Fruit fly (Drosophila melanogaster) whole organism, embryonic: ENCODE data around the gene CG31988.

Experiments used
- Antp ChIP-seq: fragments of 200-800 bp; sonication (Bioruptor generic); optimal IDR thresholded peaks from 3 replicates; lab custom pipeline; 2016; ENCODE audit warnings: missing biosample characterization, missing genetic modification characterization
- CG10565 ChIP-seq: fragments of 200-800 bp; sonication (Bioruptor generic); optimal IDR thresholded peaks from 3 replicates; lab custom pipeline; 2016; ENCODE audit warnings: missing biosample characterization, mild to moderate bottlenecking, missing genetic modification characterization
- CG13287 ChIP-seq: fragments of 200-800 bp; sonication (Bioruptor generic); IDR thresholded peaks from 2 replicates; pipeline ENCODE4 v1.3.6; 2022; ENCODE audit warnings: missing biosample characterization, missing genetic modification characterization; ENCODE audit not compliant: partially characterized antibody
- CG13894 ChIP-seq: fragments of 200-800 bp; sonication (Bioruptor generic); optimal IDR thresholded peaks from 3 replicates; lab custom pipeline; 2018; ENCODE audit warnings: missing biosample characterization, mild to moderate bottlenecking, missing genetic modification characterization, moderate library complexity
- CG14050 ChIP-seq: fragments of 200-800 bp; sonication (Bioruptor generic); IDR thresholded peaks from 3 replicates; pipeline ENCODE4 v1.3.6; 2022; ENCODE audit warnings: missing biosample characterization, missing genetic modification characterization
- CG15073 ChIP-seq: fragments of 200-800 bp; sonication (Bioruptor generic); optimal IDR thresholded peaks from 2 replicates; lab custom pipeline; 2016; ENCODE audit warnings: missing biosample characterization, missing genetic modification characterization
- CG15479 ChIP-seq: fragments of 200-800 bp; sonication (Bioruptor generic); optimal IDR thresholded peaks from 3 replicates; lab custom pipeline; 2019; ENCODE audit warnings: missing biosample characterization, mild to moderate bottlenecking, missing genetic modification characterization, moderate library complexity
- CG17385 ChIP-seq: fragments of 200-800 bp; sonication (Bioruptor generic); optimal IDR thresholded peaks from 3 replicates; lab custom pipeline; 2018; ENCODE audit warnings: missing biosample characterization, mild to moderate bottlenecking, missing genetic modification characterization
- CG2116 ChIP-seq: fragments of 200-800 bp; sonication (Bioruptor generic); optimal IDR thresholded peaks from 3 replicates; lab custom pipeline; 2018; ENCODE audit warnings: missing biosample characterization, mild to moderate bottlenecking, missing genetic modification characterization
- CG2129 ChIP-seq: fragments of 200-800 bp; sonication (Bioruptor generic); IDR thresholded peaks from 2 replicates; pipeline ENCODE4 v1.3.6; 2022; ENCODE audit warnings: missing biosample characterization, missing genetic modification characterization; ENCODE audit not compliant: partially characterized antibody
- CG2202 ChIP-seq: fragments of 200-800 bp; sonication (Bioruptor generic); optimal IDR thresholded peaks from 2 replicates; lab custom pipeline; 2018; ENCODE audit warnings: missing biosample characterization, mild to moderate bottlenecking, missing genetic modification characterization
- CG3065 ChIP-seq: fragments of 200-800 bp; sonication (Bioruptor generic); optimal IDR thresholded peaks from 2 replicates; lab custom pipeline; 2016; ENCODE audit warnings: missing biosample characterization, missing genetic modification characterization
- CG3407 ChIP-seq: fragments of 200-800 bp; sonication (Bioruptor generic); optimal IDR thresholded peaks from 2 replicates; lab custom pipeline; 2018; ENCODE audit warnings: missing biosample characterization, mild to moderate bottlenecking, missing genetic modification characterization
- CG43689 ChIP-seq: fragments of 200-800 bp; sonication (Bioruptor generic); IDR thresholded peaks from 2 replicates; pipeline ENCODE4 v1.3.6; 2022; ENCODE audit warnings: missing biosample characterization, missing genetic modification characterization
- CG6689 ChIP-seq: fragments of 200-800 bp; sonication (Bioruptor generic); IDR thresholded peaks from 2 replicates; pipeline ENCODE4 v1.3.6; 2022; ENCODE audit warnings: missing biosample characterization, missing genetic modification characterization
- CG6813 ChIP-seq: fragments of 200-800 bp; sonication (Bioruptor generic); optimal IDR thresholded peaks from 2 replicates; lab custom pipeline; 2017; ENCODE audit warnings: missing biosample characterization, missing genetic modification characterization, mild to moderate bottlenecking, moderate library complexity, missing genetic modification reagents
- CG7357 ChIP-seq: fragments of 200-800 bp; sonication (Bioruptor generic); IDR thresholded peaks from 3 replicates; pipeline ENCODE4 v1.3.6; 2022; ENCODE audit warnings: missing biosample characterization, missing genetic modification characterization
- CG8359 ChIP-seq: fragments of 200-800 bp; sonication (Bioruptor generic); optimal IDR thresholded peaks from 2 replicates; lab custom pipeline; 2017; ENCODE audit warnings: missing biosample characterization, mild to moderate bottlenecking, missing genetic modification characterization, borderline replicate concordance
- CG8924 ChIP-seq: fragments of 200-800 bp; optimal IDR thresholded peaks from 3 replicates; lab custom pipeline; 2019; ENCODE audit warnings: missing biosample characterization, mild to moderate bottlenecking, missing genetic modification characterization, moderate library complexity
- CG8944 ChIP-seq: fragments of 200-800 bp; sonication (Bioruptor generic); optimal IDR thresholded peaks from 3 replicates; lab custom pipeline; 2016; ENCODE audit warnings: missing biosample characterization, missing genetic modification characterization
- CG9932 ChIP-seq: fragments of 200-800 bp; sonication (Bioruptor generic); IDR thresholded peaks from 2 replicates; pipeline ENCODE4 v1.3.6; 2022; ENCODE audit warnings: missing biosample characterization, missing genetic modification characterization
- Dad ChIP-seq: fragments of 200-800 bp; sonication (Bioruptor generic); optimal IDR thresholded peaks from 3 replicates; lab custom pipeline; 2016; ENCODE audit warnings: missing biosample characterization, missing genetic modification characterization
- ERR ChIP-seq: fragments of 200-800 bp; sonication (Bioruptor generic); optimal IDR thresholded peaks from 2 replicates; lab custom pipeline; 2016; ENCODE audit warnings: missing biosample characterization, missing genetic modification characterization
- NfI ChIP-seq: fragments of 200-800 bp; sonication (Bioruptor generic); optimal IDR thresholded peaks from 3 replicates; lab custom pipeline; 2018; ENCODE audit warnings: missing biosample characterization, mild to moderate bottlenecking, missing genetic modification characterization, moderate library complexity
- Sox102F ChIP-seq: fragments of 200-800 bp; sonication (Bioruptor generic); optimal IDR thresholded peaks from 2 replicates; lab custom pipeline; 2018; ENCODE audit warnings: missing biosample characterization, mild to moderate bottlenecking, missing genetic modification characterization, moderate library complexity
- Spps ChIP-seq: fragments of 200-800 bp; sonication (Bioruptor generic); optimal IDR thresholded peaks from 2 replicates; lab custom pipeline; 2018; ENCODE audit warnings: missing biosample characterization, mild to moderate bottlenecking, missing genetic modification characterization
- aop ChIP-seq: fragments of 200-800 bp; sonication (Bioruptor generic); IDR thresholded peaks from 2 replicates; pipeline ENCODE4 v1.3.6; 2022; ENCODE audit warnings: missing biosample characterization, missing genetic modification characterization
- ara ChIP-seq: fragments of 200-800 bp; sonication (Bioruptor generic); IDR thresholded peaks from 2 replicates; pipeline ENCODE4 v1.3.6; 2022; ENCODE audit warnings: missing biosample characterization, missing genetic modification characterization
- cad ChIP-seq: fragments of >200 bp; optimal IDR thresholded peaks from 2 replicates; lab custom pipeline; 2017; ENCODE audit warnings: missing biosample characterization, missing genetic modification characterization
- cas ChIP-seq: fragments of 200-800 bp; sonication (Bioruptor generic); IDR thresholded peaks from 2 replicates; pipeline ENCODE4 v1.3.6; 2022; ENCODE audit warnings: missing biosample characterization, missing genetic modification characterization
- crc ChIP-seq: fragments of 200-800 bp; sonication (Bioruptor generic); optimal IDR thresholded peaks from 2 replicates; lab custom pipeline; 2016; ENCODE audit warnings: missing biosample characterization, missing genetic modification characterization
- dmrt99B ChIP-seq: fragments of 200-800 bp; sonication (Bioruptor generic); optimal IDR thresholded peaks from 2 replicates; lab custom pipeline; 2018; ENCODE audit warnings: missing biosample characterization, mild to moderate bottlenecking, missing genetic modification characterization, moderate library complexity
- ems ChIP-seq: fragments of 200-800 bp; sonication (Bioruptor generic); optimal IDR thresholded peaks from 3 replicates; lab custom pipeline; 2016; ENCODE audit warnings: missing biosample characterization, missing genetic modification characterization
- eve ChIP-seq, 2 experiments: fragments of >200 bp; optimal IDR thresholded peaks; 2 replicates each; lab custom pipeline; 2017; ENCODE audit warnings: missing biosample characterization in 2 of 2, missing genetic modification characterization in 2 of 2
- fd64A ChIP-seq: fragments of 200-800 bp; sonication (Bioruptor generic); optimal IDR thresholded peaks from 3 replicates; lab custom pipeline; 2018; ENCODE audit warnings: missing biosample characterization, mild to moderate bottlenecking, missing genetic modification characterization
- gce ChIP-seq: fragments of 200-800 bp; sonication (Bioruptor generic); IDR thresholded peaks from 3 replicates; pipeline ENCODE4 v1.3.6; 2022; ENCODE audit warnings: missing biosample characterization, missing genetic modification characterization
- grn ChIP-seq: fragments of 200-800 bp; sonication (Bioruptor generic); optimal IDR thresholded peaks from 3 replicates; lab custom pipeline; 2017; ENCODE audit warnings: missing biosample characterization, missing genetic modification characterization
- gsb ChIP-seq: fragments of 200-800 bp; sonication (Bioruptor generic); IDR thresholded peaks from 2 replicates; pipeline ENCODE4 v1.3.6; 2022; ENCODE audit warnings: missing biosample characterization, missing genetic modification characterization
- hkb ChIP-seq, 2 experiments: fragments of 200-800 bp in 1 of 2; fragments of >200 bp in 1 of 2; sonication (Bioruptor generic) in 1 of 2; IDR thresholded peaks in 1 of 2; optimal IDR thresholded peaks in 1 of 2; 2 replicates each; pipeline versions ENCODE4 v1.3.6 to Lab custom; 2017 to 2022; ENCODE audit warnings: missing biosample characterization in 1 of 2, missing genetic modification characterization in 1 of 2
- klu ChIP-seq: fragments of 200-800 bp; sonication (Bioruptor generic); IDR thresholded peaks from 2 replicates; pipeline ENCODE4 v1.3.6; 2022; ENCODE audit warnings: missing biosample characterization, missing genetic modification characterization
- lab ChIP-seq: fragments of 200-800 bp; sonication (Bioruptor generic); optimal IDR thresholded peaks from 3 replicates; lab custom pipeline; 2017; ENCODE audit warnings: missing biosample characterization, missing genetic modification characterization, mild to moderate bottlenecking, moderate library complexity, missing genetic modification reagents
- lbe ChIP-seq: fragments of 200-800 bp; sonication (Bioruptor generic); optimal IDR thresholded peaks from 2 replicates; lab custom pipeline; 2016; ENCODE audit warnings: missing biosample characterization, mild to moderate bottlenecking, missing genetic modification characterization
- org-1 ChIP-seq: fragments of 200-800 bp; sonication (Bioruptor generic); optimal IDR thresholded peaks from 2 replicates; lab custom pipeline; 2017; ENCODE audit warnings: missing biosample characterization, missing genetic modification characterization
- pfk ChIP-seq: fragments of 200-800 bp; sonication (Bioruptor generic); optimal IDR thresholded peaks from 2 replicates; lab custom pipeline; 2018; ENCODE audit warnings: missing biosample characterization, mild to moderate bottlenecking, missing genetic modification characterization, moderate library complexity
- repo ChIP-seq: fragments of 200-800 bp; sonication (Bioruptor generic); optimal IDR thresholded peaks from 2 replicates; lab custom pipeline; 2016; ENCODE audit warnings: missing biosample characterization, missing genetic modification characterization
- rib ChIP-seq: fragments of 200-800 bp; sonication (Bioruptor generic); IDR thresholded peaks from 2 replicates; pipeline ENCODE4 v1.3.6; 2022; ENCODE audit warnings: missing biosample characterization, missing genetic modification characterization
- ro ChIP-seq: fragments of 200-800 bp; sonication (Bioruptor generic); IDR thresholded peaks from 2 replicates; pipeline ENCODE4 v1.3.6; 2022; ENCODE audit warnings: missing biosample characterization, missing genetic modification characterization
- sim ChIP-seq: fragments of 200-800 bp; sonication (Bioruptor generic); IDR thresholded peaks from 2 replicates; pipeline ENCODE4 v1.3.6; 2022; ENCODE audit warnings: missing biosample characterization, missing genetic modification characterization
- zfh2 ChIP-seq: fragments of 200-800 bp; sonication (Bioruptor generic); optimal IDR thresholded peaks from 2 replicates; lab custom pipeline; 2016; ENCODE audit warnings: missing biosample characterization, missing genetic modification characterization

CG31988 gene

dm6 chr2L:21250519-21251336 is 48.1 kb upstream of the CG31988 start (continued):
- TF ChIP-seq gsb (GFP tag; lab: Robert Waterston, UW) = no peak
- TF ChIP-seq aop (GFP tag; lab: Robert Waterston, UW) = no peak
- no peak for TF ChIP-seq CG2202 (tag; lab: Kevin White, UChicago)
- peak; percentile 78 for TF ChIP-seq lbe
- no peak for TF ChIP-seq repo
- no peak for TF ChIP-seq cas (GFP tag; lab: Robert Waterston, UW)
- no peak for TF ChIP-seq cad
- no peak for TF ChIP-seq CG14050 (GFP tag; lab: Robert Waterston, UW)
- no peak for TF ChIP-seq CG3407 (GFP tag; lab: Kevin White, UChicago)
- no peak for TF ChIP-seq klu (GFP tag; lab: Robert Waterston, UW)
- TF ChIP-seq org-1 = no peak
- no peak for TF ChIP-seq CG6813
- TF ChIP-seq ro (GFP tag; lab: Robert Waterston, UW) = no peak
- TF ChIP-seq Sox102F (GFP tag; lab: Kevin White, UChicago) = no peak
- TF ChIP-seq hkb (optimal IDR thresholded peaks at IDR 0.05; lab: Kevin White, UChicago) = no peak
- 0 out of 2 replicates have a peak, but pooled peaks have one; percentile 20 for TF ChIP-seq hkb (GFP tag; IDR thresholded peaks at IDR 0.05; lab: Robert Waterston, UW)
- peak; percentile 96 for TF ChIP-seq CG17385 (GFP tag; lab: Kevin White, UChicago)
- TF ChIP-seq CG2129 (GFP tag; lab: Robert Waterston, UW) = no peak
- TF ChIP-seq CG15073 (GFP tag; lab: Kevin White, UChicago) = no peak
- TF ChIP-seq CG2116 (GFP tag; lab: Kevin White, UChicago) = no peak
- TF ChIP-seq CG3065 (GFP tag; lab: Kevin White, UChicago) = no peak
- no peak for TF ChIP-seq ara
- TF ChIP-seq grn (GFP tag; lab: Kevin White, UChicago) = no peak
- no peak for TF ChIP-seq NfI
- no peak for TF ChIP-seq gce
- TF ChIP-seq CG8924 (tag; lab: Kevin White, UChicago) = peak; percentile 22
- no peak for TF ChIP-seq CG7357 (GFP tag; lab: Robert Waterston, UW)
- no peak for TF ChIP-seq eve (GFP tag; optimal IDR thresholded peaks at IDR 0.05; lab: Kevin White, UChicago)
- TF ChIP-seq dmrt99B (tag; lab: Kevin White, UChicago) = no peak
- peak; percentile 56; the same call in 1 of the 2 replicates for TF ChIP-seq CG13287
- no peak for TF ChIP-seq crc (GFP tag; lab: Kevin White, UChicago)
- TF ChIP-seq rib (GFP tag; lab: Robert Waterston, UW) = peak; percentile 66; the same call in 1 of the 2 replicates
- TF ChIP-seq CG43689 = no peak
- no peak for TF ChIP-seq ems (GFP tag; lab: Kevin White, UChicago)
- no peak for TF ChIP-seq fd64A (GFP tag; lab: Kevin White, UChicago)
- TF ChIP-seq CG15479 (GFP tag; lab: Kevin White, UChicago) = peak; percentile 46
- TF ChIP-seq sim (GFP tag; lab: Robert Waterston, UW) = no peak
- no peak for TF ChIP-seq zfh2 (GFP tag; lab: Kevin White, UChicago)
- 0 out of 2 replicates have a peak, but pooled peaks have one; percentile 16 for TF ChIP-seq CG6689 (GFP tag; lab: Robert Waterston, UW)
- no peak for TF ChIP-seq Spps
- peak; percentile 96 for TF ChIP-seq ERR
- TF ChIP-seq Dad = no peak
- peak; percentile 31 for TF ChIP-seq lab (GFP tag; lab: Kevin White, UChicago)
- peak; percentile 25 for TF ChIP-seq CG13894
- TF ChIP-seq CG8359 (GFP tag; lab: Kevin White, UChicago) = no peak
- TF ChIP-seq CG8944 (GFP tag; lab: Kevin White, UChicago) = no peak
- TF ChIP-seq CG10565 (GFP tag; lab: Kevin White, UChicago) = no peak
- no peak for TF ChIP-seq Antp (GFP tag; lab: Kevin White, UChicago)
- TF ChIP-seq pfk = no peak
- no peak for TF ChIP-seq CG9932 (GFP tag; lab: Robert Waterston, UW)
